Worm (Caenorhabditis elegans) whole organism, late embryonic: ENCODE results near the gene atp-4.

ENCODE experiments used
- C08G9.2 ChIP-seq: sonication (generic microtip); optimal IDR thresholded peaks from 2 replicates; lab custom pipeline; 2016; ENCODE audit warnings: mild to moderate bottlenecking, missing genetic modification characterization, moderate library complexity, missing compliant biosample characterization
- K02D7.2 ChIP-seq: sonication (generic microtip); optimal IDR thresholded peaks from 2 replicates; lab custom pipeline; 2017; ENCODE audit warnings: mild to moderate bottlenecking, missing genetic modification characterization, missing compliant biosample characterization
- ceh-14 ChIP-seq: sonication (generic microtip); optimal IDR thresholded peaks from 2 replicates; lab custom pipeline; 2016; ENCODE audit warnings: missing genotype, missing genetic modification characterization, missing compliant biosample characterization
- ceh-24 ChIP-seq: sonication (generic microtip); optimal IDR thresholded peaks from 2 replicates; lab custom pipeline; 2016; ENCODE audit warnings: mild to moderate bottlenecking, missing genetic modification characterization, missing compliant biosample characterization
- ceh-31 ChIP-seq: sonication (generic microtip); optimal IDR thresholded peaks from 2 replicates; lab custom pipeline; 2016; ENCODE audit warnings: missing genetic modification characterization, missing compliant biosample characterization
- ceh-45 ChIP-seq: fragments of 200-800 bp; sonication (Bioruptor generic); IDR thresholded peaks from 2 replicates; pipeline ENCODE4 v1.3.6; 2022; ENCODE audit warnings: missing genetic modification reagents, missing genetic modification characterization, missing compliant biosample characterization
- dmd-4 ChIP-seq: sonication (generic microtip); optimal IDR thresholded peaks from 2 replicates; lab custom pipeline; 2016; ENCODE audit warnings: borderline replicate concordance, missing genetic modification characterization, missing compliant biosample characterization
- elt-2 ChIP-seq: sonication (generic microtip); optimal IDR thresholded peaks from 2 replicates; lab custom pipeline; 2016; ENCODE audit warnings: missing genetic modification reagents, missing genetic modification characterization, missing compliant biosample characterization
- ets-4 ChIP-seq: sonication (generic microtip); optimal IDR thresholded peaks from 2 replicates; lab custom pipeline; 2016; ENCODE audit warnings: missing genetic modification characterization, missing compliant biosample characterization
- fkh-10 ChIP-seq: fragments of 150-350 bp; optimal IDR thresholded peaks from 2 replicates; lab custom pipeline; 2014; ENCODE audit warnings: missing biosample characterization, missing genetic modification reagents, missing genetic modification characterization
- hlh-15 ChIP-seq: sonication (generic microtip); optimal IDR thresholded peaks from 2 replicates; lab custom pipeline; 2016; ENCODE audit warnings: missing genetic modification characterization, missing compliant biosample characterization
- hlh-30 ChIP-seq: sonication (generic microtip); optimal IDR thresholded peaks from 2 replicates; lab custom pipeline; 2017; ENCODE audit warnings: antibody characterized with exemption, missing genetic modification characterization, missing compliant biosample characterization; ENCODE audit not compliant: insufficient read depth
- hlh-8 ChIP-seq: sonication (generic microtip); optimal IDR thresholded peaks from 2 replicates; lab custom pipeline; 2016; ENCODE audit warnings: missing genotype, missing genetic modification characterization, missing compliant biosample characterization
- lim-6 ChIP-seq: sonication (generic microtip); optimal IDR thresholded peaks from 2 replicates; lab custom pipeline; 2016; ENCODE audit warnings: missing genetic modification characterization, missing compliant biosample characterization
- madf-2 ChIP-seq: sonication (generic microtip); optimal IDR thresholded peaks from 2 replicates; lab custom pipeline; 2017; ENCODE audit warnings: missing genetic modification characterization, missing compliant biosample characterization
- npax-4 ChIP-seq: sonication (generic microtip); optimal IDR thresholded peaks from 2 replicates; lab custom pipeline; 2016; ENCODE audit warnings: missing genetic modification characterization, missing compliant biosample characterization
- odd-2 ChIP-seq: sonication (generic microtip); optimal IDR thresholded peaks from 2 replicates; lab custom pipeline; 2017; ENCODE audit warnings: antibody characterized with exemption, mild to moderate bottlenecking, missing genetic modification characterization, missing compliant biosample characterization
- pag-3 ChIP-seq: sonication (generic microtip); optimal IDR thresholded peaks from 2 replicates; lab custom pipeline; 2016; ENCODE audit warnings: missing compliant biosample characterization, missing genetic modification characterization, borderline replicate concordance
- pat-9 ChIP-seq: fragments of 200-800 bp; sonication (Bioruptor generic); optimal IDR thresholded peaks from 2 replicates; lab custom pipeline; 2018; ENCODE audit warnings: mild to moderate bottlenecking, missing genetic modification characterization, moderate library complexity, missing compliant biosample characterization
- pha-2 ChIP-seq: sonication (generic microtip); optimal IDR thresholded peaks from 2 replicates; lab custom pipeline; 2017; ENCODE audit warnings: mild to moderate bottlenecking, missing genetic modification characterization, missing compliant biosample characterization
- pqm-1 ChIP-seq: sonication (generic microtip); optimal IDR thresholded peaks from 2 replicates; lab custom pipeline; 2016; ENCODE audit warnings: missing genetic modification characterization, missing compliant biosample characterization
- rnt-1 ChIP-seq: sonication (generic microtip); optimal IDR thresholded peaks from 2 replicates; lab custom pipeline; 2016; ENCODE audit warnings: missing genetic modification characterization, missing compliant biosample characterization
- syd-9 ChIP-seq: sonication (generic microtip); optimal IDR thresholded peaks from 2 replicates; lab custom pipeline; 2016; ENCODE audit warnings: mild to moderate bottlenecking, missing genetic modification characterization, moderate library complexity, missing compliant biosample characterization
- tbx-7 ChIP-seq: sonication (generic microtip); optimal IDR thresholded peaks from 2 replicates; lab custom pipeline; 2016; ENCODE audit warnings: missing genotype, missing genetic modification characterization, missing compliant biosample characterization
- ttx-3 ChIP-seq: sonication (generic microtip); optimal IDR thresholded peaks from 2 replicates; lab custom pipeline; 2016; ENCODE audit warnings: missing genetic modification reagents, missing genetic modification characterization, missing compliant biosample characterization
- unc-3 ChIP-seq, 2 experiments: fragments of 200-800 bp in 1 of 2; sonication (Bioruptor generic) in 1 of 2; sonication (generic microtip) in 1 of 2; conservative IDR thresholded peaks in 1 of 2; optimal IDR thresholded peaks in 1 of 2; 2 replicates each; pipeline versions ENCODE4 v1.3.6 to Lab custom; 2016 to 2022; ENCODE audit warnings: missing compliant biosample characterization in 2 of 2, missing genetic modification characterization in 2 of 2, missing genetic modification reagents in 1 of 2
- unc-55 ChIP-seq: sonication (generic microtip); optimal IDR thresholded peaks from 2 replicates; lab custom pipeline; 2017; ENCODE audit warnings: missing biosample characterization, missing genetic modification reagents, missing genetic modification characterization
- unc-86 ChIP-seq: sonication (generic microtip); optimal IDR thresholded peaks from 2 replicates; lab custom pipeline; 2016; ENCODE audit warnings: missing genetic modification characterization, missing compliant biosample characterization
- ztf-16 ChIP-seq: sonication (generic microtip); optimal IDR thresholded peaks from 2 replicates; lab custom pipeline; 2017; ENCODE audit warnings: missing genetic modification characterization, missing compliant biosample characterization

Gene atp-4

ce11 chrV:6414985-6415384 is 11.9 kb downstream of the atp-4 start, which contains the start of gene cht-6:
cht-6 (plus strand) TSS chrV:6414993.
- TF ChIP-seq ets-4 (tag; lab: Kevin White, UChicago): no peak
- no peak for TF ChIP-seq hlh-30 (tag; lab: Kevin White, UChicago)
- TF ChIP-seq dmd-4 (tag; lab: Kevin White, UChicago): no peak
- no peak for TF ChIP-seq odd-2 (tag; lab: Kevin White, UChicago)
- no peak for TF ChIP-seq K02D7.2 (tag; lab: Kevin White, UChicago)
- TF ChIP-seq madf-2: no peak
- no peak for TF ChIP-seq pqm-1

ce11 chrV:6414469-6414868 is 12.4 kb downstream of the atp-4 start:
- no peak for TF ChIP-seq syd-9 (tag; lab: Kevin White, UChicago)
- TF ChIP-seq hlh-8 (tag; lab: Kevin White, UChicago): no peak
- no peak for TF ChIP-seq fkh-10 (GFP tag; lab: Kevin White, UChicago)
- TF ChIP-seq unc-55: no peak
- TF ChIP-seq pag-3 (tag; lab: Kevin White, UChicago): no peak
- no peak for TF ChIP-seq ceh-14
- no peak for TF ChIP-seq pha-2 (tag; lab: Kevin White, UChicago)
- no peak for TF ChIP-seq lim-6

ce11 chrV:6413057-6413456 is 13.9 kb downstream of the atp-4 start:
- no peak for TF ChIP-seq hlh-30 (tag; lab: Kevin White, UChicago)
- no peak for TF ChIP-seq lim-6
- peak; percentile 54 for TF ChIP-seq elt-2 (tag; lab: Kevin White, UChicago)
- no peak for TF ChIP-seq syd-9 (tag; lab: Kevin White, UChicago)

ce11 chrV:6411161-6411560 is 15.8 kb downstream of the atp-4 start:
- TF ChIP-seq elt-2 (tag; lab: Kevin White, UChicago) (peak; percentile 24), C08G9.2 (tag; lab: Kevin White, UChicago) (no peak), unc-3 (GFP tag; conservative IDR thresholded peaks at IDR 0.05; lab: Robert Waterston, UW) (no peak), unc-3 (tag; optimal IDR thresholded peaks at IDR 0.05; lab: Kevin White, UChicago) (no peak)

ce11 chrV:6408733-6409227 is 18.1 kb downstream of the atp-4 start, which contains the start of gene bcf-1:
bcf-1 (minus strand) TSS chrV:6408783.
- TF ChIP-seq hlh-15 (no peak), ceh-31 (tag; lab: Kevin White, UChicago) (no peak)

ce11 chrV:6407587-6407986 is 19.3 kb downstream of the atp-4 start:
- TF ChIP-seq tbx-7 (tag; lab: Kevin White, UChicago): no peak
- TF ChIP-seq elt-2 (tag; lab: Kevin White, UChicago): peak; percentile 13
- TF ChIP-seq, all 69 proteins: peak for 1

- no peak for TF ChIP-seq ceh-24 (tag; lab: Kevin White, UChicago)
- no peak for TF ChIP-seq ttx-3 (tag; lab: Kevin White, UChicago)
- TF ChIP-seq ztf-16 (tag; lab: Kevin White, UChicago): no peak
- no peak for TF ChIP-seq pat-9 (tag; lab: Kevin White, UChicago)
- TF ChIP-seq pag-3 (tag; lab: Kevin White, UChicago): no peak
- TF ChIP-seq pha-2 (tag; lab: Kevin White, UChicago): no peak
- TF ChIP-seq unc-86 (tag; lab: Kevin White, UChicago): no peak
- no peak for TF ChIP-seq npax-4 (tag; lab: Kevin White, UChicago)
- TF ChIP-seq rnt-1 (tag; lab: Kevin White, UChicago): no peak
- no peak for TF ChIP-seq ceh-45 (GFP tag; lab: Robert Waterston, UW)
Measured at ce11 chrV:6400950-6401551, 25.9 kb downstream of the atp-4 start.
